Fruit fly (Drosophila melanogaster) whole organism, embryonic: ENCODE data around the gene Gmppb.

Experiments
- B-H1 ChIP-seq: fragments of 200-800 bp; sonication (Bioruptor generic); IDR thresholded peaks from 3 replicates; pipeline ENCODE4 v1.3.6; 2022; ENCODE audit warnings: missing biosample characterization, missing genetic modification characterization
- CG10565 ChIP-seq: fragments of 200-800 bp; sonication (Bioruptor generic); optimal IDR thresholded peaks from 3 replicates; lab custom pipeline; 2016; ENCODE audit warnings: missing biosample characterization, mild to moderate bottlenecking, missing genetic modification characterization
- CG10979 ChIP-seq: fragments of 200-800 bp; sonication (Bioruptor generic); optimal IDR thresholded peaks from 2 replicates; lab custom pipeline; 2018; ENCODE audit warnings: missing biosample characterization, mild to moderate bottlenecking, missing genetic modification characterization, moderate library complexity
- CG11696 ChIP-seq: fragments of 200-800 bp; sonication (Bioruptor generic); IDR thresholded peaks from 2 replicates; pipeline ENCODE4 v1.3.6; 2022; ENCODE audit warnings: missing biosample characterization, missing genetic modification characterization
- CG12071 ChIP-seq: fragments of 200-800 bp; sonication (Bioruptor generic); optimal IDR thresholded peaks from 3 replicates; lab custom pipeline; 2018; ENCODE audit warnings: missing biosample characterization, mild to moderate bottlenecking, missing genetic modification characterization
- CG13424 ChIP-seq: fragments of 200-800 bp; sonication (Bioruptor generic); optimal IDR thresholded peaks from 2 replicates; lab custom pipeline; 2019; ENCODE audit warnings: missing biosample characterization, mild to moderate bottlenecking, missing genetic modification characterization, moderate library complexity
- CG13624 ChIP-seq: fragments of 200-800 bp; sonication (Bioruptor generic); optimal IDR thresholded peaks from 2 replicates; lab custom pipeline; 2016; ENCODE audit warnings: missing biosample characterization, missing genetic modification characterization
- CG14441 ChIP-seq: fragments of 200-800 bp; sonication (Bioruptor generic); IDR thresholded peaks from 2 replicates; pipeline ENCODE4 v1.3.6; 2022; ENCODE audit warnings: missing biosample characterization, missing genetic modification characterization
- CG1792 ChIP-seq: fragments of 200-800 bp; sonication (Bioruptor generic); optimal IDR thresholded peaks from 2 replicates; lab custom pipeline; 2016; ENCODE audit warnings: missing biosample characterization, missing genetic modification characterization
- CG18619 ChIP-seq: fragments of 200-800 bp; sonication (Bioruptor generic); optimal IDR thresholded peaks from 3 replicates; lab custom pipeline; 2017; ENCODE audit warnings: missing biosample characterization, mild to moderate bottlenecking, missing genetic modification characterization
- CG31441 ChIP-seq: fragments of 200-800 bp; sonication (Bioruptor generic); IDR thresholded peaks from 2 replicates; pipeline ENCODE4 v1.3.6; 2022; ENCODE audit warnings: missing biosample characterization, missing genetic modification characterization
- CG4404 ChIP-seq: fragments of 200-800 bp; sonication (Bioruptor generic); IDR thresholded peaks from 2 replicates; pipeline ENCODE4 v1.3.6; 2022; ENCODE audit warnings: missing biosample characterization, missing genetic modification characterization
- CG4707 ChIP-seq: fragments of 200-800 bp; sonication (Bioruptor generic); optimal IDR thresholded peaks from 2 replicates; lab custom pipeline; 2018; ENCODE audit warnings: missing biosample characterization, mild to moderate bottlenecking, missing genetic modification characterization, moderate library complexity
- CG4854 ChIP-seq: fragments of 200-800 bp; sonication (Bioruptor generic); optimal IDR thresholded peaks from 2 replicates; lab custom pipeline; 2016; ENCODE audit warnings: missing biosample characterization, missing genetic modification characterization, inconsistent platforms
- CG6683 ChIP-seq: fragments of 200-800 bp; sonication (Bioruptor generic); optimal IDR thresholded peaks from 2 replicates; lab custom pipeline; 2017; ENCODE audit warnings: missing biosample characterization, mild to moderate bottlenecking, missing genetic modification characterization, missing genetic modification reagents
- CG9215 ChIP-seq: fragments of 200-800 bp; sonication (Bioruptor generic); IDR thresholded peaks from 2 replicates; pipeline ENCODE4 v1.3.6; 2022; ENCODE audit warnings: missing biosample characterization, missing genetic modification characterization
- CG9437 ChIP-seq: fragments of 200-800 bp; sonication (Bioruptor generic); optimal IDR thresholded peaks from 2 replicates; lab custom pipeline; 2018; ENCODE audit warnings: missing biosample characterization, mild to moderate bottlenecking, missing genetic modification characterization
- D ChIP-seq, 2 experiments: fragments of 200-800 bp in 1 of 2; fragments of >200 bp in 1 of 2; sonication (Bioruptor generic) in 1 of 2; optimal IDR thresholded peaks; 2 replicates in 1 of 2; 3 replicates in 1 of 2; lab custom pipeline; 2017; ENCODE audit warnings: mild to moderate bottlenecking in 1 of 2, missing biosample characterization in 1 of 2, missing genetic modification characterization in 1 of 2, missing genetic modification reagents in 1 of 2
- Deaf1 ChIP-seq: fragments of 200-800 bp; optimal IDR thresholded peaks from 3 replicates; lab custom pipeline; 2019; ENCODE audit warnings: missing biosample characterization, mild to moderate bottlenecking, missing genetic modification characterization, moderate library complexity
- Dfd ChIP-seq, 2 experiments: fragments of >200 bp; optimal IDR thresholded peaks; 2 replicates each; lab custom pipeline; 2017; ENCODE audit warnings: missing biosample characterization in 2 of 2, missing genetic modification characterization in 2 of 2
- Dip2 ChIP-seq: fragments of 200-800 bp; sonication (Bioruptor generic); IDR thresholded peaks from 2 replicates; pipeline ENCODE4 v1.3.6; 2022; ENCODE audit warnings: missing biosample characterization, missing genetic modification characterization
- Dref ChIP-seq: fragments of 200-800 bp; sonication (Bioruptor generic); IDR thresholded peaks from 2 replicates; pipeline ENCODE4 v1.3.6; 2022; ENCODE audit warnings: missing biosample characterization, missing genetic modification characterization
- Fer2 ChIP-seq: fragments of 200-800 bp; sonication (Bioruptor generic); optimal IDR thresholded peaks from 2 replicates; lab custom pipeline; 2018; ENCODE audit warnings: missing biosample characterization, mild to moderate bottlenecking, missing genetic modification characterization, moderate library complexity
- Hey ChIP-seq: fragments of 200-800 bp; sonication (Bioruptor generic); optimal IDR thresholded peaks from 3 replicates; lab custom pipeline; 2018; ENCODE audit warnings: missing biosample characterization, mild to moderate bottlenecking, missing genetic modification characterization
- Hr39 ChIP-seq: fragments of >200 bp; optimal IDR thresholded peaks from 2 replicates; lab custom pipeline; 2017
- Med ChIP-seq: fragments of 200-800 bp; sonication (Bioruptor generic); peaks from one replicate; lab custom pipeline; 2016; ENCODE audit warnings: missing biosample characterization, missing genetic modification characterization, mild to moderate bottlenecking, inconsistent platforms, moderate library complexity
- Neu2 ChIP-seq: fragments of 200-800 bp; sonication (Bioruptor generic); optimal IDR thresholded peaks from 3 replicates; lab custom pipeline; 2016; ENCODE audit warnings: missing biosample characterization, missing genetic modification characterization, borderline replicate concordance
- Oaz ChIP-seq: fragments of 200-800 bp; sonication (Bioruptor generic); IDR thresholded peaks from 2 replicates; pipeline ENCODE4 v1.3.6; 2022; ENCODE audit warnings: missing biosample characterization, missing genetic modification characterization
- PHDP ChIP-seq: fragments of 200-800 bp; sonication (Bioruptor generic); optimal IDR thresholded peaks from 3 replicates; lab custom pipeline; 2018; ENCODE audit warnings: missing biosample characterization, mild to moderate bottlenecking, missing genetic modification characterization, moderate library complexity
- Rfx ChIP-seq: fragments of 200-800 bp; sonication (Bioruptor generic); IDR thresholded peaks from 2 replicates; pipeline ENCODE4 v1.3.6; 2022; ENCODE audit warnings: missing biosample characterization, missing genetic modification characterization
- Rx ChIP-seq: fragments of 200-800 bp; sonication (Bioruptor generic); IDR thresholded peaks from 2 replicates; pipeline ENCODE4 v1.3.6; 2022; ENCODE audit warnings: missing biosample characterization, missing genetic modification characterization
- Xbp1 ChIP-seq: fragments of 200-800 bp; sonication (Bioruptor generic); optimal IDR thresholded peaks from 3 replicates; lab custom pipeline; 2016; ENCODE audit warnings: missing biosample characterization, mild to moderate bottlenecking, missing genetic modification characterization
- btn ChIP-seq: fragments of 200-800 bp; sonication (Bioruptor generic); optimal IDR thresholded peaks from 2 replicates; lab custom pipeline; 2016; ENCODE audit warnings: missing biosample characterization, missing genetic modification characterization
- chm ChIP-seq: fragments of 200-800 bp; sonication (Bioruptor generic); IDR thresholded peaks from 2 replicates; pipeline ENCODE4 v1.3.6; 2022; ENCODE audit warnings: missing biosample characterization, missing genetic modification characterization
- crp ChIP-seq, 2 experiments: fragments of 200-800 bp; sonication (Bioruptor generic); optimal IDR thresholded peaks; 2 replicates in 1 of 2; 3 replicates in 1 of 2; lab custom pipeline; 2017; ENCODE audit warnings: missing biosample characterization in 2 of 2, missing genetic modification characterization in 2 of 2, mild to moderate bottlenecking in 1 of 2, moderate library complexity in 1 of 2
- disco-r ChIP-seq: fragments of 200-800 bp; sonication (Bioruptor generic); optimal IDR thresholded peaks from 2 replicates; lab custom pipeline; 2016; ENCODE audit warnings: missing biosample characterization, missing genetic modification characterization
- fru ChIP-seq: fragments of >200 bp; optimal IDR thresholded peaks from 2 replicates; lab custom pipeline; 2017
- lab ChIP-seq: fragments of 200-800 bp; sonication (Bioruptor generic); optimal IDR thresholded peaks from 3 replicates; lab custom pipeline; 2017; ENCODE audit warnings: missing biosample characterization, missing genetic modification characterization, mild to moderate bottlenecking, moderate library complexity, missing genetic modification reagents
- lov ChIP-seq, 2 experiments: fragments of 200-800 bp in 1 of 2; fragments of >200 bp in 1 of 2; sonication (Bioruptor generic) in 1 of 2; IDR thresholded peaks in 1 of 2; optimal IDR thresholded peaks in 1 of 2; 2 replicates in 1 of 2; 3 replicates in 1 of 2; pipeline versions ENCODE4 v1.3.6 to Lab custom; 2017 to 2022; ENCODE audit warnings: missing biosample characterization in 1 of 2, missing genetic modification characterization in 1 of 2
- nerfin-1 ChIP-seq: fragments of 200-800 bp; sonication (Bioruptor generic); optimal IDR thresholded peaks from 3 replicates; lab custom pipeline; 2019; ENCODE audit warnings: missing biosample characterization, mild to moderate bottlenecking, missing genetic modification characterization, moderate library complexity
- nom ChIP-seq: fragments of 200-800 bp; sonication (Bioruptor generic); optimal IDR thresholded peaks from 2 replicates; lab custom pipeline; 2017; ENCODE audit warnings: missing biosample characterization, missing genetic modification characterization, mild to moderate bottlenecking, moderate library complexity, missing genetic modification reagents
- slp2 ChIP-seq: fragments of 200-800 bp; sonication (Bioruptor generic); optimal IDR thresholded peaks from 2 replicates; lab custom pipeline; 2016; ENCODE audit warnings: missing biosample characterization, missing genetic modification characterization
- sna ChIP-seq: fragments of 200-800 bp; sonication (Bioruptor generic); IDR thresholded peaks from 2 replicates; pipeline ENCODE4 v1.3.6; 2022; ENCODE audit warnings: missing biosample characterization, missing genetic modification characterization; ENCODE audit not compliant: partially characterized antibody
- sqz ChIP-seq: fragments of 200-800 bp; sonication (Bioruptor generic); optimal IDR thresholded peaks from 3 replicates; lab custom pipeline; 2018; ENCODE audit warnings: missing biosample characterization, mild to moderate bottlenecking, missing genetic modification characterization
- trem ChIP-seq: fragments of 200-800 bp; optimal IDR thresholded peaks from 3 replicates; lab custom pipeline; 2019; ENCODE audit warnings: missing biosample characterization, mild to moderate bottlenecking, missing genetic modification characterization, moderate library complexity
- unpg ChIP-seq: fragments of 200-800 bp; sonication (Bioruptor generic); optimal IDR thresholded peaks from 3 replicates; lab custom pipeline; 2018; ENCODE audit warnings: missing biosample characterization, mild to moderate bottlenecking, missing genetic modification characterization, moderate library complexity
- usp ChIP-seq: fragments of >200 bp; optimal IDR thresholded peaks from 2 replicates; lab custom pipeline; 2017; ENCODE audit warnings: missing biosample characterization, missing genetic modification characterization

Gene Gmppb

DNA sequence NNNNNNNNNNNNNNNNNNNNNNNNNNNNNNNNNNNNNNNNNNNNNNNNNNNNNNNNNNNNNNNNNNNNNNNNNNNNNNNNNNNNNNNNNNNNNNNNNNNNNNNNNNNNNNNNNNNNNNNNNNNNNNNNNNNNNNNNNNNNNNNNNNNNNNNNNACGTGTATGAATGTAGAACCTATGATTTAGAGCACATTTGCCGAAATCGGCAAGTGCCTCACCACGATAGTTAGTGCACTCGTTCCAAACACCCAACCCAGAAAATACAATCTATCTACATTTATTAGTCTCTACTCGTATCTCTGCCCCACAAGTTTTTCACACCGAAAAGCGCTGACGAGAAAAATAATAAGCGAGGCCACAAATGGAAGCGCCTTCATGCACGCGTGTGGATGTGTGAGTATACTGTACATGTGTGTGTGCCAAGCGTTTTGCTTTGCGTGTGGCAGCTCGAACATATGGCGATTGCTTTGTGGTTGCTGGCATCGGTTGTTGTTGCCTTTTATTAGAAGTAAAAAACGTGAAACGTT is 7.1 kb upstream of the Gmppb start (continued):
- TF ChIP-seq D (optimal IDR thresholded peaks at IDR 0.05; lab: Kevin White, UChicago), result no peak
- TF ChIP-seq D (GFP tag; optimal IDR thresholded peaks at IDR 0.05; lab: Kevin White, UChicago), result no peak
- no peak for TF ChIP-seq CG9215 (GFP tag; lab: Robert Waterston, UW)
- TF ChIP-seq Dref (GFP tag; lab: Robert Waterston, UW), result no peak
- TF ChIP-seq Rfx, result peak; percentile 46
- peak; percentile 53 for TF ChIP-seq CG14441 (GFP tag; lab: Robert Waterston, UW)
- no peak for TF ChIP-seq Hr39 (lab: Kevin White, UChicago)
- no peak for TF ChIP-seq trem
- TF ChIP-seq CG13424, result peak; percentile 20
- no peak for TF ChIP-seq CG4854 (GFP tag; lab: Kevin White, UChicago)
- TF ChIP-seq btn (GFP tag; lab: Kevin White, UChicago), result no peak
- TF ChIP-seq Hey, result no peak
- peak; percentile 80 for TF ChIP-seq Med (GFP tag; lab: Kevin White, UChicago)
- no peak for TF ChIP-seq CG12071 (GFP tag; lab: Kevin White, UChicago)
- no peak for TF ChIP-seq usp
- TF ChIP-seq CG6683 (GFP tag; lab: Kevin White, UChicago), result no peak
- TF ChIP-seq CG4707, result no peak
- no peak for TF ChIP-seq CG31441
- no peak for TF ChIP-seq B-H1 (GFP tag; lab: Robert Waterston, UW)

DNA sequence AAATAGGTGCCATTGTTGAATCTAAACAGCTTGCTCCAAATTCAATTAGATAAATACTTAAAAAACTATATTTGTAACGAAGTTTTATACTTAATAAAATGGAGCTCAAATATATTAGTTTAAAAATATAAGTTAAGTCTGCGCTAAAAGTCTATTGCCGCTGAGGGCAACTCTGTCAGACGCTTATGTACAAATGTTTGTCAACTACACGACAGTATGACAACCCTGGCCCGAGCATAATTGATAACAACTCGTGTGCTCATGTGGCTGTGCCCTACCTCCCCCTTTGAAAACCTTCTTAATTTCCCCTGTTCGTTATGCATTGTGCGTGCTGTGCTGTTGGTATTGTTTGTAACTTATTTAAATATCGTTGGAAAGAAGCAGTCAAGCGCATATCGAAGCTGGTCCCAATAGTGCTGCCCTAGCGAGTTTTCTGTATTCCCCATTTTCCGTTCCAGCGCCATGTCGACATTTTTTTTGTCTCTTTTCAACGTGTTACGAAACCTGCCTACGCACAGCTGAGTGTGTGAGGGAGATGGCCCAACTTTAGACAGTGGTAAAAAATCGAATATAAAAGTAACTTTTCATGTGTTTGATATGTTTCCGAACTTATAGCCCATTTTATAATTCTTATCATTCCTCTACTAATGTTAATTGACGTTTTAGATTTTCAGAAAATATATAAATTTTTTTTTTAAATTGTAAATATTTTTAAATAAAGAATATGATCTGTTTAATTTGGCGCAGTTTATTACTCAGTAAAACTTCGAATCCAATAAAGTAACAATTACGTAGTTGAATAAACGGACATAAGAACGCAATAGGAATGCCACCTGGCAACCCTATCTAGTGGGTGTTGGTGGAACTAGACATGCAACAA is 6.2 kb upstream of the Gmppb start:
- 0 out of 2 replicates have a peak, but pooled peaks have one; percentile 12 for TF ChIP-seq Oaz (GFP tag; lab: Robert Waterston, UW)
- TF ChIP-seq Neu2 (GFP tag; lab: Kevin White, UChicago), result no peak
- no peak for TF ChIP-seq Dip2 (GFP tag; lab: Robert Waterston, UW)
- peak; percentile 67 for TF ChIP-seq lab (GFP tag; lab: Kevin White, UChicago)
- no peak for TF ChIP-seq CG6683 (GFP tag; lab: Kevin White, UChicago)
- TF ChIP-seq CG11696, result 0 out of 2 replicates have a peak, but pooled peaks have one; percentile 28
- TF ChIP-seq nom (GFP tag; lab: Kevin White, UChicago), result no peak
- TF ChIP-seq slp2 (GFP tag; lab: Kevin White, UChicago), result no peak
- no peak for TF ChIP-seq CG4404 (GFP tag; lab: Robert Waterston, UW)
- TF ChIP-seq Dfd (GFP tag; optimal IDR thresholded peaks at IDR 0.05; lab: Kevin White, UChicago), result no peak
- peak; percentile 41 for TF ChIP-seq nerfin-1 (tag; lab: Kevin White, UChicago)
- TF ChIP-seq Xbp1 (GFP tag; lab: Kevin White, UChicago), result peak; percentile 27
- no peak for TF ChIP-seq lov (optimal IDR thresholded peaks at IDR 0.05; lab: Kevin White, UChicago)
- TF ChIP-seq lov (GFP tag; IDR thresholded peaks at IDR 0.05; lab: Robert Waterston, UW), result no peak
- no peak for TF ChIP-seq disco-r (GFP tag; lab: Kevin White, UChicago)
- peak; percentile 30; the same call in 1 of the 2 replicates for TF ChIP-seq chm (GFP tag; lab: Robert Waterston, UW)
- peak; percentile 78 for TF ChIP-seq CG9437 (GFP tag; lab: Kevin White, UChicago)
- no peak for TF ChIP-seq CG1792 (GFP tag; lab: Kevin White, UChicago)
- peak; percentile 54 for TF ChIP-seq trem
- peak; percentile 22 for TF ChIP-seq CG13624
- peak; percentile 79 for TF ChIP-seq sqz (GFP tag; lab: Kevin White, UChicago)
- TF ChIP-seq Rx (GFP tag; lab: Robert Waterston, UW), result 0 out of 2 replicates have a peak, but pooled peaks have one; percentile 7
- no peak for TF ChIP-seq fru (lab: Kevin White, UChicago)
- TF ChIP-seq Fer2 (tag; lab: Kevin White, UChicago), result peak; percentile 46
- peak; percentile 78 for TF ChIP-seq PHDP (tag; lab: Kevin White, UChicago)
- peak; percentile 38 for TF ChIP-seq CG18619
- TF ChIP-seq CG10565, result no peak
- TF ChIP-seq unpg (GFP tag; lab: Kevin White, UChicago), result peak; percentile 82
- TF ChIP-seq CG10979 (tag; lab: Kevin White, UChicago), result peak; percentile 70
- 0 out of 2 replicates have a peak, but pooled peaks have one; percentile 19 for TF ChIP-seq sna (GFP tag; lab: Robert Waterston, UW)
- peak in 1 of 2 experiments; percentile 58 for TF ChIP-seq crp (GFP tag; optimal IDR thresholded peaks at IDR 0.05; lab: Kevin White, UChicago)
- TF ChIP-seq Deaf1 (tag; lab: Kevin White, UChicago), result peak; percentile 39
